Fruit fly (Drosophila melanogaster) whole organism, embryonic: Measurements from ENCODE around the gene acj6.
A peak's percentile ranks its signal among the peaks of the same experiment; 100 is the strongest.

Experiments
- Awh ChIP-seq: fragments of 200-800 bp; sonication (Bioruptor generic); IDR thresholded peaks from 2 replicates; pipeline ENCODE4, ENCODE4 v1.3.6; 2022; ENCODE audit warnings: missing biosample characterization, missing genetic modification characterization
- CG11695 ChIP-seq: fragments of 200-800 bp; sonication (Bioruptor generic); IDR thresholded peaks from 3 replicates; pipeline ENCODE4 v1.3.6; 2022; ENCODE audit warnings: missing biosample characterization, missing genetic modification characterization
- CG17359 ChIP-seq: fragments of 200-800 bp; sonication (Bioruptor generic); optimal IDR thresholded peaks from 3 replicates; lab custom pipeline; 2018; ENCODE audit warnings: missing biosample characterization, mild to moderate bottlenecking, missing genetic modification characterization, moderate library complexity
- CG31388 ChIP-seq: fragments of 200-800 bp; sonication (Bioruptor generic); optimal IDR thresholded peaks from 2 replicates; lab custom pipeline; 2016; ENCODE audit warnings: missing biosample characterization, missing genetic modification characterization
- CG3995 ChIP-seq: fragments of 200-800 bp; sonication (Bioruptor generic); optimal IDR thresholded peaks from 3 replicates; lab custom pipeline; 2016; ENCODE audit warnings: missing biosample characterization, missing genetic modification characterization
- CG5245 ChIP-seq: fragments of 200-800 bp; sonication (Bioruptor generic); optimal IDR thresholded peaks from 3 replicates; lab custom pipeline; 2016; ENCODE audit warnings: missing biosample characterization, missing genetic modification characterization
- CG6654 ChIP-seq: fragments of 200-800 bp; sonication (Bioruptor generic); optimal IDR thresholded peaks from 2 replicates; lab custom pipeline; 2017; ENCODE audit warnings: missing biosample characterization, mild to moderate bottlenecking, missing genetic modification characterization
- CG6765 ChIP-seq: fragments of 200-800 bp; sonication (Bioruptor generic); optimal IDR thresholded peaks from 3 replicates; lab custom pipeline; 2017; ENCODE audit warnings: missing biosample characterization, mild to moderate bottlenecking, missing genetic modification characterization
- CG8281 ChIP-seq: fragments of 200-800 bp; sonication (Bioruptor generic); optimal IDR thresholded peaks from 2 replicates; lab custom pipeline; 2018; ENCODE audit warnings: missing biosample characterization, mild to moderate bottlenecking, missing genetic modification characterization, moderate library complexity
- CG9609 ChIP-seq: fragments of 200-800 bp; sonication (Bioruptor generic); optimal IDR thresholded peaks from 3 replicates; lab custom pipeline; 2016; ENCODE audit warnings: missing biosample characterization, missing genetic modification characterization
- Dfd ChIP-seq, 2 experiments: fragments of >200 bp; optimal IDR thresholded peaks; 2 replicates each; lab custom pipeline; 2017; ENCODE audit warnings: missing biosample characterization in 2 of 2, missing genetic modification characterization in 2 of 2
- Drgx ChIP-seq: fragments of 200-800 bp; sonication (Bioruptor generic); IDR thresholded peaks from 2 replicates; pipeline ENCODE4 v1.3.6; 2022; ENCODE audit warnings: missing biosample characterization, missing genetic modification characterization
- Fer2 ChIP-seq: fragments of 200-800 bp; sonication (Bioruptor generic); optimal IDR thresholded peaks from 2 replicates; lab custom pipeline; 2018; ENCODE audit warnings: missing biosample characterization, mild to moderate bottlenecking, missing genetic modification characterization, moderate library complexity
- Fer3 ChIP-seq: fragments of 200-800 bp; sonication (Bioruptor generic); optimal IDR thresholded peaks from 2 replicates; lab custom pipeline; 2018; ENCODE audit warnings: missing biosample characterization, mild to moderate bottlenecking, missing genetic modification characterization, moderate library complexity
- HLH54F ChIP-seq: fragments of 200-800 bp; sonication (Bioruptor generic); optimal IDR thresholded peaks from 3 replicates; lab custom pipeline; 2016; ENCODE audit warnings: missing biosample characterization, missing genetic modification characterization
- Hsf ChIP-seq: fragments of 200-800 bp; sonication (Bioruptor generic); optimal IDR thresholded peaks from 3 replicates; lab custom pipeline; 2016; ENCODE audit warnings: missing biosample characterization, missing genetic modification characterization
- Meics ChIP-seq: fragments of 200-800 bp; sonication (Bioruptor generic); optimal IDR thresholded peaks from 2 replicates; lab custom pipeline; 2017; ENCODE audit warnings: missing biosample characterization, mild to moderate bottlenecking, missing genetic modification characterization
- Nf-YB ChIP-seq: fragments of 200-800 bp; sonication (Bioruptor generic); optimal IDR thresholded peaks from 3 replicates; lab custom pipeline; 2019; ENCODE audit warnings: missing biosample characterization, mild to moderate bottlenecking, missing genetic modification characterization, moderate library complexity
- Pdp1 ChIP-seq, 2 experiments: fragments of 200-800 bp; sonication (Bioruptor generic); optimal IDR thresholded peaks; 3 replicates each; lab custom pipeline; 2016; ENCODE audit warnings: missing biosample characterization in 2 of 2, missing genetic modification characterization in 2 of 2, mild to moderate bottlenecking in 1 of 2, moderate library complexity in 1 of 2
- Ptx1 ChIP-seq: fragments of 200-800 bp; sonication (Bioruptor generic); IDR thresholded peaks from 2 replicates; pipeline ENCODE4 v1.3.6; 2022; ENCODE audit warnings: missing biosample characterization, missing genetic modification characterization
- Rx ChIP-seq: fragments of 200-800 bp; sonication (Bioruptor generic); IDR thresholded peaks from 2 replicates; pipeline ENCODE4 v1.3.6; 2022; ENCODE audit warnings: missing biosample characterization, missing genetic modification characterization
- Sox102F ChIP-seq: fragments of 200-800 bp; sonication (Bioruptor generic); optimal IDR thresholded peaks from 2 replicates; lab custom pipeline; 2018; ENCODE audit warnings: missing biosample characterization, mild to moderate bottlenecking, missing genetic modification characterization, moderate library complexity
- Taf1 ChIP-seq: fragments of 200-800 bp; sonication (Bioruptor generic); IDR thresholded peaks from 2 replicates; pipeline ENCODE4 v1.3.6; 2022; ENCODE audit warnings: missing biosample characterization, missing genetic modification characterization
- bsh ChIP-seq, 2 experiments: fragments of 200-800 bp; sonication (Bioruptor generic); optimal IDR thresholded peaks; 2 replicates each; lab custom pipeline; 2017 to 2018; ENCODE audit warnings: mild to moderate bottlenecking in 2 of 2, missing biosample characterization in 2 of 2, missing genetic modification characterization in 2 of 2, moderate library complexity in 1 of 2
- corto ChIP-seq: fragments of 200-800 bp; sonication (Bioruptor generic); optimal IDR thresholded peaks from 2 replicates; lab custom pipeline; 2016; ENCODE audit warnings: missing biosample characterization, mild to moderate bottlenecking, missing genetic modification characterization, moderate library complexity
- danr ChIP-seq: fragments of 200-800 bp; sonication (Bioruptor generic); IDR thresholded peaks from 2 replicates; pipeline ENCODE4 v1.3.6; 2022; ENCODE audit warnings: missing biosample characterization, missing genetic modification characterization
- exex ChIP-seq: fragments of 200-800 bp; sonication (Bioruptor generic); optimal IDR thresholded peaks from 4 replicates; lab custom pipeline; 2018; ENCODE audit warnings: missing biosample characterization, mild to moderate bottlenecking, missing genetic modification characterization, moderate library complexity
- fd64A ChIP-seq: fragments of 200-800 bp; sonication (Bioruptor generic); optimal IDR thresholded peaks from 3 replicates; lab custom pipeline; 2018; ENCODE audit warnings: missing biosample characterization, mild to moderate bottlenecking, missing genetic modification characterization
- gro ChIP-seq: fragments of 200-800 bp; sonication (Bioruptor generic); optimal IDR thresholded peaks from 2 replicates; lab custom pipeline; 2016; ENCODE audit warnings: missing biosample characterization, missing genetic modification characterization
- pros ChIP-seq: fragments of 200-800 bp; sonication (Bioruptor generic); optimal IDR thresholded peaks from 3 replicates; lab custom pipeline; 2019; ENCODE audit warnings: missing biosample characterization, mild to moderate bottlenecking, missing genetic modification characterization, moderate library complexity
- pzg ChIP-seq: fragments of 200-800 bp; sonication (Bioruptor generic); optimal IDR thresholded peaks from 3 replicates; lab custom pipeline; 2018; ENCODE audit warnings: missing biosample characterization, mild to moderate bottlenecking, missing genetic modification characterization, moderate library complexity
- repo ChIP-seq: fragments of 200-800 bp; sonication (Bioruptor generic); optimal IDR thresholded peaks from 2 replicates; lab custom pipeline; 2016; ENCODE audit warnings: missing biosample characterization, missing genetic modification characterization
- run ChIP-seq: fragments of 200-800 bp; sonication (Bioruptor generic); optimal IDR thresholded peaks from 3 replicates; lab custom pipeline; 2018; ENCODE audit warnings: missing biosample characterization, mild to moderate bottlenecking, missing genetic modification characterization
- sim ChIP-seq: fragments of 200-800 bp; sonication (Bioruptor generic); IDR thresholded peaks from 2 replicates; pipeline ENCODE4 v1.3.6; 2022; ENCODE audit warnings: missing biosample characterization, missing genetic modification characterization
- stc ChIP-seq: fragments of 200-800 bp; sonication (Bioruptor generic); IDR thresholded peaks from 2 replicates; pipeline ENCODE4 v1.3.6; 2022; ENCODE audit warnings: missing biosample characterization, missing genetic modification characterization
- tgo ChIP-seq: fragments of 200-800 bp; sonication (Bioruptor generic); IDR thresholded peaks from 3 replicates; pipeline ENCODE4 v1.3.6; 2022; ENCODE audit warnings: missing biosample characterization, missing genetic modification characterization
- tll ChIP-seq, 2 experiments: fragments of 200-800 bp in 1 of 2; fragments of >200 bp in 1 of 2; sonication (Bioruptor generic) in 1 of 2; optimal IDR thresholded peaks; 2 replicates each; lab custom pipeline; 2017 to 2019; ENCODE audit warnings: missing biosample characterization in 2 of 2, missing genetic modification characterization in 2 of 2, mild to moderate bottlenecking in 1 of 2, moderate library complexity in 1 of 2
- zen ChIP-seq: fragments of 200-800 bp; sonication (Bioruptor generic); optimal IDR thresholded peaks from 3 replicates; lab custom pipeline; 2018; ENCODE audit warnings: missing biosample characterization, mild to moderate bottlenecking, missing genetic modification characterization, moderate library complexity

acj6 gene

dm6 chrX:15319290-15319689 is 59.6 kb downstream of the acj6 start, which contains the start of gene Top1 (continued):
- TF ChIP-seq CG17359 (tag; lab: Kevin White, UChicago) (peak; percentile 9), corto (GFP tag; lab: Kevin White, UChicago) (no peak), CG5245 (peak; percentile 22), HLH54F (no peak), CG31388 (no peak), CG11695 (GFP tag; lab: Robert Waterston, UW) (no peak), Taf1 (no peak), repo (GFP tag; lab: Kevin White, UChicago) (no peak), zen (tag; lab: Kevin White, UChicago) (no peak), Awh (no peak), Fer2 (tag; lab: Kevin White, UChicago) (no peak), exex (no peak), CG6765 (GFP tag; lab: Kevin White, UChicago) (peak; percentile 29), CG6654 (no peak), danr (GFP tag; lab: Robert Waterston, UW) (no peak), Ptx1 (GFP tag; lab: Robert Waterston, UW) (no peak), pzg (GFP tag; lab: Kevin White, UChicago) (peak; percentile 92), CG9609 (peak; percentile 5), Sox102F (GFP tag; lab: Kevin White, UChicago) (no peak), Fer3 (peak; percentile 10), Rx (no peak), Nf-YB (GFP tag; lab: Kevin White, UChicago) (no peak)
- TF ChIP-seq, all 482 proteins: peak for 177

- no peak for TF ChIP-seq Pdp1 (GFP tag; optimal IDR thresholded peaks at IDR 0.05; lab: Kevin White, UChicago)
- no peak for TF ChIP-seq run
- TF ChIP-seq tgo (GFP tag; lab: Robert Waterston, UW): no peak
- TF ChIP-seq Drgx (GFP tag; lab: Robert Waterston, UW): peak; percentile 59
- TF ChIP-seq CG3995: no peak
- TF ChIP-seq, all 482 proteins: peak for 1
Measured at dm6 chrX:15313829-15314324, 65.0 kb downstream of the acj6 start.

- TF ChIP-seq CG8281 (tag; lab: Kevin White, UChicago): no peak
- TF ChIP-seq pros (GFP tag; lab: Kevin White, UChicago): no peak
- TF ChIP-seq sim (GFP tag; lab: Robert Waterston, UW): no peak
- no peak for TF ChIP-seq tll (GFP tag; optimal IDR thresholded peaks at IDR 0.05; lab: Kevin White, UChicago)
- TF ChIP-seq Meics (GFP tag; lab: Kevin White, UChicago): no peak
- TF ChIP-seq stc (GFP tag; lab: Robert Waterston, UW): no peak
- peak in 1 of 2 experiments; percentile 25 for TF ChIP-seq bsh (GFP tag; optimal IDR thresholded peaks at IDR 0.05; lab: Kevin White, UChicago)
- peak; percentile 55; the same call in 1 of the 2 replicates for TF ChIP-seq Drgx (GFP tag; lab: Robert Waterston, UW)
- no peak for TF ChIP-seq Dfd (GFP tag; optimal IDR thresholded peaks at IDR 0.05; lab: Kevin White, UChicago)
- TF ChIP-seq Hsf (GFP tag; lab: Kevin White, UChicago): no peak
- TF ChIP-seq fd64A (GFP tag; lab: Kevin White, UChicago): no peak
- no peak for TF ChIP-seq gro (GFP tag; lab: Kevin White, UChicago)
Measured at dm6 chrX:15313389-15313788, 65.5 kb downstream of the acj6 start.
